Worm (Caenorhabditis elegans): ENCODE results near the gene R10E4.1.

DNA sequence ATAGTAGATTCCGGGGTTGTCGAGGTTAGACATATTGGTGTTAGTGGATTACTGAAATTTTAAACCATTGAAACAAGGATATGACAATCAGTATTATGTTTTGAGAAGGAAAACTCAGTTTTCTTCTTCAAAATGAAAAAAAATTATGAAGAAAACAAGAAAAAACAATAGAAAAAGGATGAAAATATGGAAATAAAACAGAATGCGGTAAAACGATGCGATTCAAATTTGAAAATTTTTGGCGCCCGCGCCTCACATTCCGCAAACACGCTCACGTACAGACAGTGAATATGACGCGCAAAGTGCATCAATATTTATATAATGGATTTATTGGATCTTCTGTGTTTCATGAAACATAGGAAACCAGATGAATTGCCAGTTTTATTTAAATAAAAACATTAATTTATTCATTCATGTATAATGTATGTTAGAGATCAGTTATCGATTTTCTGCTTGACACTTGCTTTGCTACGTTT is 21.7 kb downstream of the R10E4.1 start, which contains the start of gene mcm-5:
- TF ChIP-seq snpc-4 (tag; optimal IDR thresholded peaks at IDR 0.05) (no peak), nhr-237 (tag; optimal IDR thresholded peaks at IDR 0.05) (no peak), elt-3 (tag; optimal IDR thresholded peaks at IDR 0.05) (no peak)

Data from whole organism, mixed stage, embryonic.